Worm (Caenorhabditis elegans) whole organism, late embryonic: ENCODE data around the gene B0035.22.

Experiments used
- C08G9.2 ChIP-seq: sonication (generic microtip); optimal IDR thresholded peaks from 2 replicates; lab custom pipeline; 2016; ENCODE audit warnings: mild to moderate bottlenecking, missing genetic modification characterization, moderate library complexity, missing compliant biosample characterization
- K09A11.1 ChIP-seq: sonication (generic microtip); optimal IDR thresholded peaks from 2 replicates; lab custom pipeline; 2017; ENCODE audit warnings: antibody characterized with exemption, mild to moderate bottlenecking, missing genetic modification characterization, missing compliant biosample characterization; ENCODE audit not compliant: insufficient read depth
- ceh-19 ChIP-seq: fragments of 200-800 bp; sonication (Bioruptor generic); optimal IDR thresholded peaks from 2 replicates; lab custom pipeline; 2018; ENCODE audit warnings: mild to moderate bottlenecking, missing genetic modification characterization, missing compliant biosample characterization
- ceh-22 ChIP-seq: sonication (generic microtip); optimal IDR thresholded peaks from 2 replicates; lab custom pipeline; 2017; ENCODE audit warnings: missing biosample characterization, missing genetic modification characterization
- ceh-24 ChIP-seq: sonication (generic microtip); optimal IDR thresholded peaks from 2 replicates; lab custom pipeline; 2016; ENCODE audit warnings: mild to moderate bottlenecking, missing genetic modification characterization, missing compliant biosample characterization
- ceh-30 ChIP-seq: fragments of 150-350 bp; optimal IDR thresholded peaks from 2 replicates; lab custom pipeline; 2014; ENCODE audit warnings: missing biosample characterization, missing genetic modification characterization
- ceh-31 ChIP-seq: sonication (generic microtip); optimal IDR thresholded peaks from 2 replicates; lab custom pipeline; 2016; ENCODE audit warnings: missing genetic modification characterization, missing compliant biosample characterization
- ceh-45 ChIP-seq: fragments of 200-800 bp; sonication (Bioruptor generic); IDR thresholded peaks from 2 replicates; pipeline ENCODE4 v1.3.6; 2022; ENCODE audit warnings: missing genetic modification reagents, missing genetic modification characterization, missing compliant biosample characterization
- ceh-48 ChIP-seq: sonication (generic microtip); optimal IDR thresholded peaks from 2 replicates; lab custom pipeline; 2016; ENCODE audit warnings: missing genetic modification characterization, inconsistent platforms, missing compliant biosample characterization
- ceh-6 ChIP-seq: fragments of 200-800 bp; sonication (Bioruptor generic); optimal IDR thresholded peaks from 2 replicates; lab custom pipeline; 2018; ENCODE audit warnings: mild to moderate bottlenecking, missing genetic modification characterization, missing compliant biosample characterization
- dmd-4 ChIP-seq: sonication (generic microtip); optimal IDR thresholded peaks from 2 replicates; lab custom pipeline; 2016; ENCODE audit warnings: borderline replicate concordance, missing genetic modification characterization, missing compliant biosample characterization
- elt-2 ChIP-seq: sonication (generic microtip); optimal IDR thresholded peaks from 2 replicates; lab custom pipeline; 2016; ENCODE audit warnings: missing genetic modification reagents, missing genetic modification characterization, missing compliant biosample characterization
- ets-4 ChIP-seq: sonication (generic microtip); optimal IDR thresholded peaks from 2 replicates; lab custom pipeline; 2016; ENCODE audit warnings: missing genetic modification characterization, missing compliant biosample characterization
- fax-1 ChIP-seq: sonication (generic microtip); optimal IDR thresholded peaks from 2 replicates; lab custom pipeline; 2016; ENCODE audit warnings: missing genotype, missing genetic modification characterization, missing compliant biosample characterization
- fkh-10 ChIP-seq: fragments of 150-350 bp; optimal IDR thresholded peaks from 2 replicates; lab custom pipeline; 2014; ENCODE audit warnings: missing biosample characterization, missing genetic modification reagents, missing genetic modification characterization
- fkh-6 ChIP-seq: sonication (generic microtip); optimal IDR thresholded peaks from 2 replicates; lab custom pipeline; 2016; ENCODE audit warnings: missing genetic modification characterization, missing compliant biosample characterization
- gmeb-2 ChIP-seq: sonication (generic microtip); optimal IDR thresholded peaks from 2 replicates; lab custom pipeline; 2016; ENCODE audit warnings: missing genetic modification characterization, inconsistent platforms, missing compliant biosample characterization
- hlh-15 ChIP-seq: sonication (generic microtip); optimal IDR thresholded peaks from 2 replicates; lab custom pipeline; 2016; ENCODE audit warnings: missing genetic modification characterization, missing compliant biosample characterization
- hlh-8 ChIP-seq: sonication (generic microtip); optimal IDR thresholded peaks from 2 replicates; lab custom pipeline; 2016; ENCODE audit warnings: missing genotype, missing genetic modification characterization, missing compliant biosample characterization
- lim-6 ChIP-seq: sonication (generic microtip); optimal IDR thresholded peaks from 2 replicates; lab custom pipeline; 2016; ENCODE audit warnings: missing genetic modification characterization, missing compliant biosample characterization
- nfya-1 ChIP-seq: sonication (generic microtip); optimal IDR thresholded peaks from 2 replicates; lab custom pipeline; 2017; ENCODE audit warnings: missing genetic modification characterization, mild to moderate bottlenecking, missing compliant biosample characterization, antibody characterized with exemption, moderate library complexity
- nhr-11 ChIP-seq: fragments of 150-350 bp; optimal IDR thresholded peaks from 2 replicates; lab custom pipeline; 2014; ENCODE audit warnings: missing biosample characterization, missing genetic modification characterization
- pag-3 ChIP-seq: sonication (generic microtip); optimal IDR thresholded peaks from 2 replicates; lab custom pipeline; 2016; ENCODE audit warnings: missing compliant biosample characterization, missing genetic modification characterization, borderline replicate concordance
- pax-1 ChIP-seq: fragments of 150-350 bp; optimal IDR thresholded peaks from 2 replicates; lab custom pipeline; 2014; ENCODE audit warnings: missing biosample characterization, missing genetic modification characterization
- pha-2 ChIP-seq: sonication (generic microtip); optimal IDR thresholded peaks from 2 replicates; lab custom pipeline; 2017; ENCODE audit warnings: mild to moderate bottlenecking, missing genetic modification characterization, missing compliant biosample characterization
- ref-2 ChIP-seq: sonication (generic microtip); optimal IDR thresholded peaks from 2 replicates; lab custom pipeline; 2016; ENCODE audit warnings: missing genetic modification characterization, missing compliant biosample characterization
- sdc-2 ChIP-seq: sonication (generic microtip); optimal IDR thresholded peaks from 2 replicates; lab custom pipeline; 2016; ENCODE audit warnings: missing genotype, missing genetic modification characterization, missing compliant biosample characterization
- sox-4 ChIP-seq: sonication (generic microtip); optimal IDR thresholded peaks from 2 replicates; lab custom pipeline; 2017; ENCODE audit warnings: mild to moderate bottlenecking, missing genetic modification characterization, inconsistent platforms, missing compliant biosample characterization
- tbx-2 ChIP-seq: sonication (generic microtip); optimal IDR thresholded peaks from 2 replicates; lab custom pipeline; 2016; ENCODE audit warnings: missing genetic modification characterization, missing compliant biosample characterization
- tbx-7 ChIP-seq: sonication (generic microtip); optimal IDR thresholded peaks from 2 replicates; lab custom pipeline; 2016; ENCODE audit warnings: missing genotype, missing genetic modification characterization, missing compliant biosample characterization
- unc-42 ChIP-seq: sonication (generic microtip); optimal IDR thresholded peaks from 2 replicates; lab custom pipeline; 2016; ENCODE audit warnings: missing genotype, missing genetic modification characterization, missing compliant biosample characterization
- unc-86 ChIP-seq: sonication (generic microtip); optimal IDR thresholded peaks from 2 replicates; lab custom pipeline; 2016; ENCODE audit warnings: missing genetic modification characterization, missing compliant biosample characterization
- ztf-16 ChIP-seq: sonication (generic microtip); optimal IDR thresholded peaks from 2 replicates; lab custom pipeline; 2017; ENCODE audit warnings: missing genetic modification characterization, missing compliant biosample characterization

B0035.22 gene

DNA sequence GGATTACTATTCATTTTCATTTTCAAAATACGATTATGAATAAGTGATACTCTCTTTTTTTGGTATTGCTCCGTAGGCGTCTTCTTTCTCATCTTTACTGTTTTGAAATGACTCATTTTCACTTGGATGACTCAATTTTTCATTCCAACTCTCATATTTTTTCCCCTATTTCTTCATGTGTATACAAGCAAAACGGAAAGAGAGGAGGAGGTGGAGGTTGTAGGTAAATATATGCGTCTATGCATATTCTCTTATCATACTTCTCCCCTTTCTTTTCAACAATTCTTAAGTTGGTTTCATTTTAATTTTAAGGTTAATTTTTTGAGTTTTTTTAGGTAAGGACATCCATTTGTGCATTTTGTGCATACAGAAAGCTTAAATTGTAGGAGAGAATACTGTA lies 28.8 kb upstream of the B0035.22 start:
- TF ChIP-seq fkh-6 (no peak), ceh-45 (GFP tag; lab: Robert Waterston, UW) (no peak), ztf-16 (tag; lab: Kevin White, UChicago) (no peak), fkh-10 (GFP tag; lab: Kevin White, UChicago) (no peak), ceh-22 (tag; lab: Kevin White, UChicago) (no peak), ceh-24 (tag; lab: Kevin White, UChicago) (no peak), ceh-6 (GFP tag; lab: Kevin White, UChicago) (no peak)

DNA sequence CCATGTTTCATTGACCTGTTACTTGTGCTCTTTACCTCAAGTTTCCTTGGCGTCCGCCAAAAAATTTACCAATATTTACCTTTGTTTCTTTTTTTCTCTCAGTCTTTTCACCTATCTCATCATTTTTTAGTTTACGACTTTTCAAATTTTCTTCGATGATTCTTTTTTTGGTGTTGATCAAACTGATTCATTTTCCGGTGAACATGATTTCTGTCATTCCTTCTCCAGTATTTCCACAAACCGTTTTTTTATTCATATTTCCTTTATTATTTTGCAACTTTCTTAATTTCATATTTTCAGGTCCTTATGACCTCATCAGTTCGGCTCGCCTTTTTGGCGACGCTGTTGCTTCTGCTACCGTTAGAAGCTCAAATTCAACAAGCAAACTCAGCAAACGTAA lies 27.4 kb upstream of the B0035.22 start, which contains the start of gene F54D1.6:
F54D1.6 (plus strand) TSS at position 301 of the 400 bp plus-strand sequence.
- TF ChIP-seq ceh-19 (GFP tag; lab: Kevin White, UChicago) (no peak), tbx-7 (tag; lab: Kevin White, UChicago) (no peak), fax-1 (tag; lab: Kevin White, UChicago) (no peak), ceh-24 (tag; lab: Kevin White, UChicago) (no peak), pax-1 (tag; lab: Kevin White, UChicago) (no peak), elt-2 (tag; lab: Kevin White, UChicago) (no peak)

DNA sequence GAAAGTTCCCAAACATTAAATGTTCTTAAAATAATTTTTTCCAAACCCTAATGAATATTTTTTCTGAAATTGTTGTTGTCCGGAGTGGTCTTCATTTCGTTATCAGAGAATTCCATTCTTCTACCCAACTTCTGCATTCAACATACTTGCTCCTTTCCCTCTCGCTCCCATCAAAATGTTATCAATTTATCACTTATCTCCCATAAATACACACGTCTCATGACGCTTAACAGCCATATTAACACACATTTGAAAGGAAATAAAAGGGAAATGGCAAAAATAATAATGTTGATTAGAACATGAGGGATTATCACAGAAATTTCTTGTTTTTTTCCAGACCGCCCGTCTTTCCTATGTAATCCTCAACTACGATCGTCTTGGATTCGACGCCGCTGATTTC lies 26.0 kb upstream of the B0035.22 start:
- TF ChIP-seq tbx-7 (tag; lab: Kevin White, UChicago) (no peak), elt-2 (tag; lab: Kevin White, UChicago) (peak; percentile 54)

DNA sequence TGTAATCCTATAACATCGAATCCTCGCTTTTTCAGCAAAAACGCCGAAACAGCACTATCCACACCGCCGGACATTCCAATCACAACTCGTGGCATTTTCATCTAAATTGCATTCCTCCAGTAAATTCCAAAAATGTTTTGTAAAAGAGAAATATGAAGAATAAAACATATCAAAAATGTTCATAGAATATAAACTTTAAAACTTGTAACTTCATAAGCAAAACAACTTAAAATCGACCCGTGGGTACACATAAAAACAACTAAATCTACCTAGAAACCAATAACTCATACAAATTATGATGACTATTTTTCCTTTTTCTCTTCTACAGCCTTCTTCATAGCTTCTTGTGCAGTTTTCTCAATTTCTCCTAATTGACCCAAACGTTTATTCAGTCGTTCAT lies 18.2 kb upstream of the B0035.22 start, which contains the start of gene mttu-1:
mttu-1 (minus strand) TSS at position 101 of the 400 bp plus-strand sequence.
- no peak for TF ChIP-seq K09A11.1 (tag; lab: Kevin White, UChicago)
- no peak for TF ChIP-seq fkh-10 (GFP tag; lab: Kevin White, UChicago)
- TF ChIP-seq C08G9.2, result no peak
- no peak for TF ChIP-seq nhr-11 (tag; lab: Kevin White, UChicago)
- no peak for TF ChIP-seq hlh-15 (tag; lab: Kevin White, UChicago)

DNA sequence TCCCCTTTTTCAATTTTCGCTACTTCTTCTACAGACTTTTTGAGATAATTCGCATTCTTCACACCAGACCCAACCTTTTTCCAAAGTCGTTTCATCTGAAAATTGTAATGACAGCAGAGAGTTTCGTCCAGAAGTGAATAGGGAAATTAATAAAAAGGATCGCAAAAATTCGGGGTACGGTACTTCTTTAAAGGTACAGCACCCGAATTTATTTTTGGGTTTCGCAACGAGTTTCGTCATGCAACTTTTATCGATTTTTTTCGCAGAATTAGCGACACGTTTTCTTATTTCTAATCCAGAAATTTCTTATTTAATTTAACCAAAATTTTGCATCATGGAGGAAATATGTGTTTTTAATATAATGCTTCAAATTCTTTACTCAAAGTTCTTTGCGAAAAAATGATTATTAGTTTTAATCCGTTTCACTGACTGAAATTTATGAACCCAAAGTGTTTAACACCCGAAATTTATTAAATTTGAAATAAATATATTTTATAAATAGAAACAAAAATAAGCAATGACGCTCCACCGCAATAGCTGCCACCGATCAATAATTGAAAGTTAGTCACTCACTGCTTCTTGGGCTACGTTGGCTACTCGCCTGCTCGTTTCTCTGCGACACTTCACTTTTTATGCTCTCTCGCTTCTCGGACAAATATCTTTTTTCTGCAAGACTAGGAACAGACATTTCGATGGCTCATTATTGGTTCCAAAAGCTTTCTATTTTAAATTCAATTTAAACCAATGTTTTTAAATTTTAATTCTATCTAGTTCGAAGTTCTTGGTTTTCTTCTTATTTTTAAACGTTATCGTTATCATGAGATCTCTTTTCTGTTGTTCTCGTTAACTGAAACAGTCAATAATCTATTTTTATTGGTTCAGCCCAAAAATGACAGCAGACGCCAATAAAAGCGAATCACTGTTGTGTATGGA lies 16.5 kb upstream of the B0035.22 start, which contains the start of the genes B0035.15 and dnj-1:
B0035.15 (minus strand) TSS at position 99 of the 933 bp plus-strand sequence.
dnj-1 (plus strand) TSS at position 883 of the 933 bp plus-strand sequence.
- TF ChIP-seq unc-42 (tag; lab: Kevin White, UChicago) (peak; percentile 56), ceh-48 (tag; lab: Kevin White, UChicago) (peak; percentile 71), nfya-1 (tag; lab: Kevin White, UChicago) (peak; percentile 11), fkh-10 (GFP tag; lab: Kevin White, UChicago) (no peak), tbx-2 (tag; lab: Kevin White, UChicago) (peak; percentile 21)

DNA sequence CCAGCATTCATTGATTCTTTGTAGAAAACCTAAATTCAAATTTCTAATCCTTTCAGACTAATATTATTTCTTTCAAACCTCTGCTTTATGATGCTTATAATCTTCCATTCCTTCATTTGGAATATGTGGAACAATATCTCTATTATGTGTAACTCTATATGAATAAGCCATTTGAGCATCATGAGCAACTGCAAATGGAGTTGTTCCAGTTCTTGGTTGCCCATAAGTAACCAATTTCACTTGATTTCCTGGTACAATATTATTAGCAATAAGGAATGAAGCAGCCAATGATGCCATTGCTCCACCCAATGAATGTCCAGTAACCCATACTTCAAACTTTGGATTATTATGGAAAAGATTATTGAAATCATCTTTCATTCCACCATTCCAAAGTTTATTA lies 10.0 kb upstream of the B0035.22 start:
- TF ChIP-seq gmeb-2 (tag; lab: Kevin White, UChicago), result no peak
- TF ChIP-seq ceh-22 (tag; lab: Kevin White, UChicago), result no peak
- TF ChIP-seq unc-42 (tag; lab: Kevin White, UChicago), result no peak
- TF ChIP-seq fkh-6, result no peak
- TF ChIP-seq ref-2 (tag; lab: Kevin White, UChicago), result no peak
- no peak for TF ChIP-seq ceh-24 (tag; lab: Kevin White, UChicago)
- TF ChIP-seq dmd-4 (tag; lab: Kevin White, UChicago), result no peak
- no peak for TF ChIP-seq ceh-31 (tag; lab: Kevin White, UChicago)
- no peak for TF ChIP-seq ceh-30
- TF ChIP-seq sdc-2 (tag; lab: Kevin White, UChicago), result no peak
- no peak for TF ChIP-seq sox-4 (tag; lab: Kevin White, UChicago)
- TF ChIP-seq pag-3 (tag; lab: Kevin White, UChicago), result no peak
- no peak for TF ChIP-seq lim-6 (tag; lab: Kevin White, UChicago)
- TF ChIP-seq unc-86 (tag; lab: Kevin White, UChicago), result no peak
- TF ChIP-seq ets-4, result no peak
- no peak for TF ChIP-seq pha-2 (tag; lab: Kevin White, UChicago)
- no peak for TF ChIP-seq hlh-8 (tag; lab: Kevin White, UChicago)
